Fruit fly (Drosophila melanogaster): ENCODE data around the gene CG46339.

Gene CG46339

DNA sequence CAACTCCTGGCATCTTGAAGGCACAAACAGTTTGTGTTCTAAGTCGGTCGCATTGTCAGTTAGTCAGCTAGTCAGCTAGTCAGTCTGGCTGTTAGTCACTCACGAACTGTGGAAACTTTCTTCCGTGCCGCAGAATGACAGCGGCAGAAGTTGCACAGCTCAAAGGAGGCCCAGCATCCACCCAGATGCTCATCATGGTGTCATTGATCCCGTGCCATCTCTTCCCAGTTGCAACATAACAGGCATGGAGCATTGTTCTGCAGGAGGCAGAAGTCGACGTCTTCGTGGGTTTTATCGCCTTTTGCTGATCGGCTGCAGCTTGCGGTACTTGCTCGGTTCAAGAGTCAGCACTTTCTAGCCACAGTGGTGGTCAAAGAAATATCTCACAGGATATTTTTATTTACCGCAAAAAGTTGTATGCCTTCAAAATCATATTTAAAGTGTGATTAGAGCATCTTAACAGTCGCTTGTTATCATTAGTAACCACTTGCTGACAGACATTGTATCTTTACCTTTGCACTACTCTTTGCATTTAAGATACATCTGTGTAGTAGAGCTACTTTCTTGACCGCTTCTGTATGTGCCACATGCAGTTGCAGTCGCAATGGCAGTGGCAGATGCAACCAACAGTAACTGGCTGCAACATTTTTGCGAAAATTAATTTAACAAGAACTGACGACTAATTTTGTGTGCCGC is 21.8 kb upstream of the CG46339 start:
- peak; percentile 41 for TF ChIP-seq fru (GFP tag; optimal IDR thresholded peaks at IDR 0.05)
- no peak for TF ChIP-seq usp (GFP tag; optimal IDR thresholded peaks at IDR 0.05)
- TF ChIP-seq ey (GFP tag; optimal IDR thresholded peaks at IDR 0.05): peak; percentile 43
- TF ChIP-seq foxo (GFP tag; optimal IDR thresholded peaks at IDR 0.05): peak in 1 of 2 experiments; percentile 47
- no peak for TF ChIP-seq Mio (GFP tag; optimal IDR thresholded peaks at IDR 0.05)
- peak; percentile 29 for TF ChIP-seq rgr (GFP tag; optimal IDR thresholded peaks at IDR 0.05)
- TF ChIP-seq Hr78 (GFP tag; optimal IDR thresholded peaks at IDR 0.05): no peak
- TF ChIP-seq CG32264 (GFP tag; optimal IDR thresholded peaks at IDR 0.05): no peak
- no peak for TF ChIP-seq h (GFP tag; optimal IDR thresholded peaks at IDR 0.05)
- peak; percentile 13 for TF ChIP-seq HLH106 (tag; optimal IDR thresholded peaks at IDR 0.05)
- no peak for TF ChIP-seq jim (GFP tag; optimal IDR thresholded peaks at IDR 0.05)
- TF ChIP-seq psq (GFP tag; optimal IDR thresholded peaks at IDR 0.05): peak; percentile 34
- no peak for TF ChIP-seq dsf (GFP tag; optimal IDR thresholded peaks at IDR 0.05; ENCODE audit: borderline replicate concordance)
- TF ChIP-seq woc (GFP tag; optimal IDR thresholded peaks at IDR 0.05): peak; percentile 22
- no peak for TF ChIP-seq GATAd (GFP tag; optimal IDR thresholded peaks at IDR 0.05)
- TF ChIP-seq OdsH (GFP tag; optimal IDR thresholded peaks at IDR 0.05): peak; percentile 36
- TF ChIP-seq br (GFP tag; optimal IDR thresholded peaks at IDR 0.05): peak; percentile 29
- TF ChIP-seq Sp1 (GFP tag; optimal IDR thresholded peaks at IDR 0.05): peak; percentile 10
- no peak for TF ChIP-seq Dif (GFP tag; optimal IDR thresholded peaks at IDR 0.05; ENCODE audit: partially characterized antibody)

DNA sequence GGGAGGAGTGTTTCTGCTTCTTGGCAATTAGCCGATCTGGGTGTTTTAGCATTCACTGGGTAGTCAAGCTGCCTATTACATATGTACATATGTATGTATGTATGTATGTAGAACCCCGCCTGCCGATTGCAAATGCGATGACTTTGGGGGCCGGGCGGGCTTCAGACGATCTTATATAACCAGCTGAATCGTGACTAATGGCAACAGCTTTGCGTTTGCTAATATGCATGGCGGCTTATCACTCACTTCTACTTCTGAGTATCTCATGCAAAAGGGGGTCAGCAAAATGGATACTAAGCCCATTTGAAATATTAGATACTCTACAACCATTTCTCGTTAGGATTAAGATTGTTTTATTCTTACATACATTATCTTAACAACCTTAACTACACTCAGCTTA is 19.3 kb upstream of the CG46339 start:
- TF ChIP-seq CG9705 (GFP tag; optimal IDR thresholded peaks at IDR 0.05) (no peak), dl (GFP tag; optimal IDR thresholded peaks at IDR 0.05; ENCODE audit: insufficient read depth in 1 of 2, partially characterized antibody in 2 of 2) (no peak), fru (GFP tag; optimal IDR thresholded peaks at IDR 0.05) (no peak), brk (GFP tag; optimal IDR thresholded peaks at IDR 0.05) (no peak), br (GFP tag; optimal IDR thresholded peaks at IDR 0.05) (no peak)

DNA sequence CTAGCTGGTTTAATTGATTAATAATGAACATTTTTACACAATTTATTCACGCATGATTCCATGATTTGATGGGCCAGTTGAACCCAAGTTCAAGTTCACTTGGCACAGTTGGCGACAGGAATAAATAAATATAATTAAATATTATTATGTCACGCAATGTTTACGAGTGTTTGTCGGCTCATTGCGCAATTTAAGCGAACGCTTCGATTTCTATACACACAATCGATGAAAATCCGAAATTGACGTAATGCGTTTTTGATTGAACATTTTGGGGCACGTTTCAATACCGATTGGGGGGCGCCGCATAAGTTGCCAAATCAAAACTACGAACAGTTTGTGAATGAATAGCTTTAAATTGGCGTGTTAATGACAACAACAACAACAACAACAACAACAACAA is 18.3 kb upstream of the CG46339 start:
- TF ChIP-seq tai (GFP tag; optimal IDR thresholded peaks at IDR 0.05) (no peak), Mio (GFP tag; optimal IDR thresholded peaks at IDR 0.05) (no peak), Hnf4 (GFP tag; optimal IDR thresholded peaks at IDR 0.05) (no peak)

DNA sequence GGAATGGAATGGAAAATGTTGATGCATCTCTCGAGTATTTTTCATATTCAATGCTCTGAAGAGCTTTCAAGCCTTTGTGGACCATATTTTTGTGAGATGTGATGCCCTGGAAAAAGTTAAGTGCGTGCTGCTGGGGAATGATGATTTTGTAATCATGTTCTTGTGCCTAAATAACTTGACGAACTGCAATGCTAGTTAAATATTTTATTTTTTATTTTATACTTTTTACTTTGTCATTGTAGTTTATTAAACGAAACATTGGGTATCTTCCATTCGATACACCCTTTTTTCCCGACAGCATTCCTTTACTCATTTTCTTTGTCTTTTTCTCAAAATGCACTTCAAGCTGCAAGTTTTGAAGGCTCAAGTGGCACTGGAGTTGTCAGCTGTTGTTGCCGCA is 15.6 kb upstream of the CG46339 start:
- TF ChIP-seq br (GFP tag; optimal IDR thresholded peaks at IDR 0.05) (no peak), dsf (GFP tag; optimal IDR thresholded peaks at IDR 0.05; ENCODE audit: borderline replicate concordance) (no peak), Hr78 (GFP tag; optimal IDR thresholded peaks at IDR 0.05) (no peak), Myc (optimal IDR thresholded peaks at IDR 0.05) (no peak), woc (GFP tag; optimal IDR thresholded peaks at IDR 0.05) (peak; percentile 4), jim (GFP tag; optimal IDR thresholded peaks at IDR 0.05) (no peak), tai (GFP tag; optimal IDR thresholded peaks at IDR 0.05) (no peak), ey (GFP tag; optimal IDR thresholded peaks at IDR 0.05) (no peak), Sp1 (GFP tag; optimal IDR thresholded peaks at IDR 0.05) (no peak), rgr (GFP tag; optimal IDR thresholded peaks at IDR 0.05) (peak; percentile 30), OdsH (GFP tag; optimal IDR thresholded peaks at IDR 0.05) (no peak), CG9705 (GFP tag; optimal IDR thresholded peaks at IDR 0.05) (no peak), foxo (GFP tag; optimal IDR thresholded peaks at IDR 0.05) (peak in 1 of 2 experiments; percentile 33), HLH106 (tag; optimal IDR thresholded peaks at IDR 0.05) (no peak), Rel (GFP tag; optimal IDR thresholded peaks at IDR 0.05) (no peak), Rel (tag; optimal IDR thresholded peaks at IDR 0.05) (no peak), Hr83 (GFP tag; optimal IDR thresholded peaks at IDR 0.05; ENCODE audit: poor library complexity, severe bottlenecking) (no peak), Dif (GFP tag; optimal IDR thresholded peaks at IDR 0.05; ENCODE audit: partially characterized antibody) (no peak)

DNA sequence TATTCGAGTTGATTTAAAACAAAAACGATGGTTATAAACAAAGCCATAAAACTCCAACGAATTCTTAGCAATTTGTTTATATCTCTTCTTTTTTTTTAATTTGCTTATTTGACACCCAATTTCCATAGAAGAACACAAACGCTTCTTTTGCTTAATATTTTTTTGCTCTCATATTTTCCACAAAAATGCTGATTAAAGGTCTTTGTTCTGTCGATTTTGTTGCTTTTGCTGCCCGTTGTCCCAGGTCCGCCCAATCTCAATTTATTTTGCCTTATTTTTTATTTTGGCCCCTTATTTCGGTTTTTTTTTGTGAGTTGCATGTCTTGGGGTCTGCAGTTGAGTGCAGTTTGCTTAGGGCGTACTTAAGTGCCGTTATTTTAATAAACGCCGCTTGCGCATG is 9.5 kb upstream of the CG46339 start:
- TF ChIP-seq usp (GFP tag; optimal IDR thresholded peaks at IDR 0.05) (no peak), Vsx2 (GFP tag; optimal IDR thresholded peaks at IDR 0.05; ENCODE audit: partially characterized antibody) (no peak), h (GFP tag; optimal IDR thresholded peaks at IDR 0.05) (no peak), GATAd (GFP tag; optimal IDR thresholded peaks at IDR 0.05) (no peak), Hr78 (GFP tag; optimal IDR thresholded peaks at IDR 0.05) (no peak)
